Worm (Caenorhabditis elegans) whole organism, early embryonic: ENCODE data around the gene ZK1307.2.

Source experiments
- aly-1 ChIP-seq: sonication (generic microtip); optimal IDR thresholded peaks from 2 replicates; lab custom pipeline; 2016; ENCODE audit warnings: missing genetic modification characterization, missing compliant biosample characterization
- flt-1 ChIP-seq: fragments of 200-800 bp; sonication (Bioruptor generic); IDR thresholded peaks from 2 replicates; pipeline ENCODE4 v1.3.6; 2022; ENCODE audit warnings: missing genetic modification characterization, missing compliant biosample characterization
- pes-1 ChIP-seq: fragments of 200-800 bp; sonication (Bioruptor generic); IDR thresholded peaks from 2 replicates; pipeline ENCODE4 v1.3.6; 2022; ENCODE audit warnings: missing genetic modification reagents, missing genetic modification characterization, missing compliant biosample characterization
- scrt-1 ChIP-seq: fragments of 200-800 bp; sonication (Bioruptor generic); IDR thresholded peaks from 2 replicates; pipeline ENCODE4 v1.3.6; 2022; ENCODE audit warnings: missing genetic modification characterization, missing compliant biosample characterization
- sea-1 ChIP-seq: fragments of 200-800 bp; sonication (Bioruptor generic); conservative IDR thresholded peaks from 2 replicates; pipeline ENCODE4 v1.3.6; 2022; ENCODE audit warnings: missing genetic modification characterization, missing compliant biosample characterization
- tbx-37 ChIP-seq: fragments of 200-800 bp; sonication (Bioruptor generic); conservative IDR thresholded peaks from 2 replicates; pipeline ENCODE4 v1.3.6; 2022; ENCODE audit warnings: missing genetic modification reagents, missing genetic modification characterization, missing compliant biosample characterization

DNA sequence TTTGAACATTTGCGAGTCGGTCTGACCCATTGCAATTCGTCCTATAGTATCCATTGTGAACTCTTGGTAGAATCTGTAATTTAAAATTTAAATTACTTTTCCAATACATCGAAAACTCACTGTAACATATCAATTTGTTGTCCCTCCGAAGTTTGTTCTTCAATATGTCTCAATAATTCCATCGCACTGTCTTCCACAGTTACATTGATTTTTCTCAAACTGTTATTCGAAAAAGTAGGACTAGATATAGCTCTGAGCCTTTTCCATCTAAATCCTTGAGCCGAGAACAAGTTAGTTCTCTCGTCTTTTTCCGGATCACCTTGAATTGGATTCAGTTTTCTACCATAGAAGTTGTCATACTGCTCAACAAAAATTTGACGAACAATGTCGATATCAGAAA, 8.4 kb upstream of the ZK1307.2 start:
- no peak for TF ChIP-seq flt-1 (GFP tag; lab: Robert Waterston, UW)
- no peak for TF ChIP-seq aly-1
- TF ChIP-seq tbx-37 (GFP tag; lab: Robert Waterston, UW): no peak
- TF ChIP-seq sea-1 (GFP tag; lab: Robert Waterston, UW): no peak
- no peak for TF ChIP-seq pes-1
- no peak for TF ChIP-seq scrt-1 (GFP tag; lab: Robert Waterston, UW)
